Worm (Caenorhabditis elegans): ENCODE results near the gene T26H5.14.

T26H5.14 gene

DNA sequence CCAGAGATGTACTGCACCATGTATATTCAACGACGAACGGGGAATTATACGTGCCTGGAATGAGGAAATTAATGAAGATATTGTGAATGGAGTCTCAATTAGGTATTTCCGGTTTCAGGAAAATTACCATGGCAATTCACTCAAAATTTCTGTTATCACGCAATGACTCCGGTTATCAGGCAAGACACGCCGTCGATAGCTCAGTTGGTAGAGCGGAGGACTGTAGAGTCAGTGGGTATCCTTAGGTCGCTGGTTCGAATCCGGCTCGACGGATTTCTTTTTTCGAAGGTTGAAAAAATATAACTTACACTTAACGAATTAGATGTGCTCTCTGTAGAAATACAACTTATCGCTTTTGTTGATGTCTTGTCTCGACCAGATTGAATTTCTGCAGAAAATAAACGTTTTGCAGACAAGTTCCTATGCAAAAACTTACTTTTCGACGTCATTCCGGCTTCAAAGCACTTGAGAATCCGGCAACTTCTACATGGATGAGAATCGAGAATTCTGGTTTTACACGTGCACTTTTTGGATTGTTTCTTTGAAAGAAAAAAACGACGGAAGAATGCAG is 31.6 kb downstream of the T26H5.14 start (continued):
- peak; percentile 52 for TF ChIP-seq nhr-90 (tag; optimal IDR thresholded peaks at IDR 0.05)
- no peak for TF ChIP-seq dpff-1 (tag; optimal IDR thresholded peaks at IDR 0.05)
- TF ChIP-seq D2030.7 (GFP tag; IDR thresholded peaks at IDR 0.05) = peak; percentile 40
- no peak for TF ChIP-seq ama-1 (optimal IDR thresholded peaks at IDR 0.05)
- TF ChIP-seq ama-1 (GFP tag; optimal IDR thresholded peaks at IDR 0.05) = peak in 1 of 2 experiments; percentile 47
- TF ChIP-seq cebp-2 (GFP tag; IDR thresholded peaks at IDR 0.05) = no peak
- peak; percentile 40; the same call in 1 of the 2 replicates for TF ChIP-seq madf-6 (GFP tag; IDR thresholded peaks at IDR 0.05)
- TF ChIP-seq egrh-3 (GFP tag; IDR thresholded peaks at IDR 0.05) = no peak
- peak; percentile 60 for TF ChIP-seq rpc-1 (optimal IDR thresholded peaks at IDR 0.05)
- peak; percentile 76 for TF ChIP-seq rpc-1 (tag; optimal IDR thresholded peaks at IDR 0.05)
- TF ChIP-seq rcor-1 (GFP tag; IDR thresholded peaks at IDR 0.05) = peak; percentile 26; the same call in 1 of the 2 replicates
- TF ChIP-seq Y79H2A.3 (GFP tag; conservative IDR thresholded peaks at IDR 0.05) = no peak
- TF ChIP-seq snpc-4 (GFP tag; optimal IDR thresholded peaks at IDR 0.05) = peak; percentile 11
- no peak for TF ChIP-seq snpc-4 (tag; optimal IDR thresholded peaks at IDR 0.05)
- TF ChIP-seq hmg-1.2 (GFP tag; IDR thresholded peaks at IDR 0.05) = peak; percentile 28
- TF ChIP-seq die-1 (tag; optimal IDR thresholded peaks at IDR 0.05) = peak; percentile 59

DNA sequence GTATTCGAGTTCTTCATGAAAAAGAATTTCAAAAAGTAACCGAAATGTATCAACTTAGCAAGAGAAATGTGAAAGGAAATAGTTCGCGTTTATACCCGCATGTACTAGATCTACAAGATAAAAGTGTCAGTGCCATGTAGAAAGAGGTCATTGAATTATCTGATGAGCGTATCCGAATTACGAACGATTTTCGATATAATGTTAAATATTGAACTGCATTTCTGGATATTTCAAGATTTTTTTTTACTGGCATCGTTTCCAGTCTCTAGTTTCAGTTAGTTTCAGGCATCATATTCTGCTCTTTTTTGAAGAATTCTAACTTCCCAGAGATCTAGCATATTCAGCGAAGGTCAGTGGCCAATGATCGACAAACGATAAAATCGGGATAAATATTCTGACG is 32.4 kb downstream of the T26H5.14 start, which contains the start of gene nhr-150:
Gene nhr-150 (minus strand): TSS at position 92 of the 400 bp plus-strand sequence.
- TF ChIP-seq T07F8.4 (tag; optimal IDR thresholded peaks at IDR 0.05) = no peak
- TF ChIP-seq F33H1.4 (GFP tag; IDR thresholded peaks at IDR 0.05) = no peak
- no peak for TF ChIP-seq tbx-9 (tag; optimal IDR thresholded peaks at IDR 0.05; ENCODE audit: borderline replicate concordance)
- TF ChIP-seq hlh-26 (GFP tag; conservative IDR thresholded peaks at IDR 0.05) = no peak
- no peak for TF ChIP-seq nhr-80 (tag; optimal IDR thresholded peaks at IDR 0.05)
- no peak for TF ChIP-seq unc-130 (GFP tag; optimal IDR thresholded peaks at IDR 0.05)
- no peak for TF ChIP-seq egrh-3 (GFP tag; IDR thresholded peaks at IDR 0.05)
- TF ChIP-seq B0336.3 (GFP tag; IDR thresholded peaks at IDR 0.05) = no peak
- no peak for TF ChIP-seq F55B11.4 (tag; optimal IDR thresholded peaks at IDR 0.05; ENCODE audit: borderline replicate concordance, insufficient read depth)
- no peak for TF ChIP-seq lin-40 (tag; optimal IDR thresholded peaks at IDR 0.05)
- no peak for TF ChIP-seq mcd-1 (GFP tag; IDR thresholded peaks at IDR 0.05)
- no peak for TF ChIP-seq attf-5 (GFP tag; optimal IDR thresholded peaks at IDR 0.05)
- TF ChIP-seq madf-6 (GFP tag; IDR thresholded peaks at IDR 0.05) = no peak
- TF ChIP-seq attf-3 (GFP tag; conservative IDR thresholded peaks at IDR 0.05) = no peak
- no peak for TF ChIP-seq cebp-1 (GFP tag; IDR thresholded peaks at IDR 0.05)
- TF ChIP-seq cebp-1 (tag; optimal IDR thresholded peaks at IDR 0.05) = no peak
- no peak for TF ChIP-seq lin-35 (GFP tag; optimal IDR thresholded peaks at IDR 0.05)
- no peak for TF ChIP-seq tlf-1 (GFP tag; optimal IDR thresholded peaks at IDR 0.05)
- TF ChIP-seq Y95B8A.8 (GFP tag; IDR thresholded peaks at IDR 0.05) = no peak
- TF ChIP-seq K11D2.4 (GFP tag; IDR thresholded peaks at IDR 0.05) = no peak

DNA sequence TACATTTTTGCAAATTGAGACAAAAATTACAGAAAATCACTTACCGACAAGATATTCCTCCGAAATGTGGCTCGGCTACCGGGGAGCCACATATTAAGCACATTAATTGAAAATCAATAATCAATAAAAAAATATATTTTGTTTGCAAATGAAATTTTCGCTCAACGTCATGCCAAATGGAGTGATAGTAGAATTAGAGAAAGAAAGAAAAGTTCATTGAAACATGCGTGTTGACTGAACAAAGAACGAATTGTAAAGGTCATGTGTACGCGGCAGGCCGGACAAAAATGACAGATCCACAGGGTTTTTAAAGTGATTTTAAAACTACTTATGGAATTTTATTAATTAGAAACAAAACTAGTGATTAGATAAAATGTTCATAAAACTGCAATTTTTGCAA is 34.6 kb downstream of the T26H5.14 start:
- TF ChIP-seq athp-1 (tag; optimal IDR thresholded peaks at IDR 0.05) (no peak), Y53F4B.3 (GFP tag; IDR thresholded peaks at IDR 0.05) (no peak), hmg-1.2 (GFP tag; IDR thresholded peaks at IDR 0.05) (no peak), ceh-27 (GFP tag; optimal IDR thresholded peaks at IDR 0.05) (no peak), nhr-80 (tag; optimal IDR thresholded peaks at IDR 0.05) (peak; percentile 28), B0035.1 (tag; optimal IDR thresholded peaks at IDR 0.05) (no peak), hmg-20 (GFP tag; IDR thresholded peaks at IDR 0.05) (no peak)

All from whole organism, young adult.